Worm (Caenorhabditis elegans) whole organism, mixed stage, embryonic: ENCODE data around the gene plpp-1.1.
A peak's percentile ranks its signal among the peaks of the same experiment; 100 is the strongest.

Experiments
- M03D4.4 ChIP-seq: sonication (generic microtip); optimal IDR thresholded peaks from 2 replicates; lab custom pipeline; 2017; ENCODE audit warnings: mild to moderate bottlenecking, missing genetic modification characterization, missing compliant biosample characterization
- bed-3 ChIP-seq: fragments of 200-800 bp; sonication (Bioruptor generic); optimal IDR thresholded peaks from 3 replicates; lab custom pipeline; 2018; ENCODE audit warnings: mild to moderate bottlenecking, missing genetic modification characterization, moderate library complexity, missing compliant biosample characterization
- blmp-1 ChIP-seq: fragments of 150-350 bp; optimal IDR thresholded peaks from 2 replicates; lab custom pipeline; 2014; ENCODE audit warnings: missing biosample characterization, missing genetic modification characterization
- ceh-39 ChIP-seq: fragments of 150-350 bp; optimal IDR thresholded peaks from 2 replicates; lab custom pipeline; 2014; ENCODE audit warnings: missing biosample characterization, missing genetic modification characterization
- ceh-43 ChIP-seq: fragments of 200-800 bp; sonication (Bioruptor generic); optimal IDR thresholded peaks from 2 replicates; lab custom pipeline; 2018; ENCODE audit warnings: mild to moderate bottlenecking, missing genetic modification characterization, moderate library complexity, missing compliant biosample characterization
- ceh-83 ChIP-seq: fragments of 200-800 bp; sonication (Bioruptor generic); optimal IDR thresholded peaks from 2 replicates; lab custom pipeline; 2018; ENCODE audit warnings: mild to moderate bottlenecking, missing genetic modification characterization, missing compliant biosample characterization
- ces-1 ChIP-seq: fragments of 150-350 bp; optimal IDR thresholded peaks from 2 replicates; lab custom pipeline; 2014; ENCODE audit warnings: missing biosample characterization, missing genetic modification reagents, missing genetic modification characterization
- cnd-1 ChIP-seq: fragments of 200-800 bp; sonication (Bioruptor generic); optimal IDR thresholded peaks from 2 replicates; lab custom pipeline; 2018; ENCODE audit warnings: mild to moderate bottlenecking, missing genetic modification characterization, missing compliant biosample characterization
- drap-1 ChIP-seq: fragments of 200-800 bp; sonication (Bioruptor generic); optimal IDR thresholded peaks from 3 replicates; lab custom pipeline; 2018; ENCODE audit warnings: mild to moderate bottlenecking, missing genetic modification characterization, missing compliant biosample characterization
- elt-1 ChIP-seq: sonication (generic microtip); optimal IDR thresholded peaks from 2 replicates; lab custom pipeline; 2017; ENCODE audit warnings: missing genetic modification characterization, mild to moderate bottlenecking, missing compliant biosample characterization, antibody characterized with exemption, moderate library complexity, borderline replicate concordance; ENCODE audit not compliant: insufficient read depth
- elt-3 ChIP-seq: fragments of 150-350 bp; optimal IDR thresholded peaks from 2 replicates; lab custom pipeline; 2014; ENCODE audit warnings: missing biosample characterization, missing genetic modification characterization
- flh-1 ChIP-seq: fragments of 200-800 bp; sonication (Bioruptor generic); optimal IDR thresholded peaks from 2 replicates; lab custom pipeline; 2018; ENCODE audit warnings: mild to moderate bottlenecking, missing genetic modification characterization, moderate library complexity, missing compliant biosample characterization
- ham-2 ChIP-seq: fragments of 200-800 bp; sonication (Bioruptor generic); optimal IDR thresholded peaks from 2 replicates; lab custom pipeline; 2018; ENCODE audit warnings: mild to moderate bottlenecking, missing genetic modification characterization, missing compliant biosample characterization
- hlh-1 ChIP-seq: fragments of 150-350 bp; optimal IDR thresholded peaks from 2 replicates; lab custom pipeline; 2014; ENCODE audit warnings: missing biosample characterization, missing genetic modification reagents, missing genetic modification characterization
- lin-13 ChIP-seq: fragments of 150-350 bp; optimal IDR thresholded peaks from 2 replicates; lab custom pipeline; 2014; ENCODE audit warnings: missing biosample characterization, missing genetic modification characterization
- lsy-2 ChIP-seq: fragments of 150-350 bp; optimal IDR thresholded peaks from 2 replicates; lab custom pipeline; 2014; ENCODE audit warnings: missing biosample characterization, missing genetic modification characterization
- mab-5 ChIP-seq: fragments of 150-350 bp; optimal IDR thresholded peaks from 2 replicates; lab custom pipeline; 2014; ENCODE audit warnings: missing biosample characterization, missing genetic modification characterization
- mep-1 ChIP-seq: fragments of 150-350 bp; optimal IDR thresholded peaks from 2 replicates; lab custom pipeline; 2017; ENCODE audit warnings: missing biosample characterization, missing genetic modification reagents, missing genetic modification characterization, inconsistent platforms
- mls-2 ChIP-seq: sonication (generic microtip); optimal IDR thresholded peaks from 2 replicates; lab custom pipeline; 2016; ENCODE audit warnings: mild to moderate bottlenecking, missing genetic modification characterization, moderate library complexity, missing compliant biosample characterization
- nhr-12 ChIP-seq: fragments of 150-350 bp; optimal IDR thresholded peaks from 2 replicates; lab custom pipeline; 2014; ENCODE audit warnings: missing biosample characterization, missing genetic modification characterization
- nhr-2 ChIP-seq: fragments of 150-350 bp; optimal IDR thresholded peaks from 2 replicates; lab custom pipeline; 2014; ENCODE audit warnings: missing biosample characterization, missing genetic modification characterization
- nhr-237 ChIP-seq: fragments of 150-350 bp; optimal IDR thresholded peaks from 2 replicates; lab custom pipeline; 2014; ENCODE audit warnings: missing biosample characterization, missing genetic modification characterization
- nhr-28 ChIP-seq: fragments of 150-350 bp; optimal IDR thresholded peaks from 2 replicates; lab custom pipeline; 2014; ENCODE audit warnings: missing biosample characterization, missing genetic modification characterization
- nhr-76 ChIP-seq: sonication (generic microtip); optimal IDR thresholded peaks from 2 replicates; lab custom pipeline; 2017; ENCODE audit warnings: missing biosample characterization, missing genetic modification characterization
- pha-4 ChIP-seq: fragments of 150-350 bp; optimal IDR thresholded peaks from 2 replicates; lab custom pipeline; 2018; ENCODE audit warnings: missing biosample characterization, missing genetic modification reagents, missing genetic modification characterization
- sem-2 ChIP-seq: fragments of 200-800 bp; sonication (Bioruptor generic); optimal IDR thresholded peaks from 2 replicates; lab custom pipeline; 2018; ENCODE audit warnings: mild to moderate bottlenecking, missing genetic modification characterization, missing compliant biosample characterization
- sptf-1 ChIP-seq: sonication (generic microtip); optimal IDR thresholded peaks from 2 replicates; lab custom pipeline; 2017; ENCODE audit warnings: mild to moderate bottlenecking, missing genetic modification characterization, moderate library complexity, missing compliant biosample characterization
- tbx-8 ChIP-seq: fragments of 200-800 bp; sonication (Bioruptor generic); optimal IDR thresholded peaks from 2 replicates; lab custom pipeline; 2018; ENCODE audit warnings: mild to moderate bottlenecking, missing genetic modification characterization, moderate library complexity, missing compliant biosample characterization
- unc-120 ChIP-seq: sonication (generic microtip); optimal IDR thresholded peaks from 2 replicates; lab custom pipeline; 2017; ENCODE audit warnings: missing genetic modification characterization, missing compliant biosample characterization; ENCODE audit not compliant: poor library complexity, severe bottlenecking
- unc-39 ChIP-seq: fragments of 150-350 bp; optimal IDR thresholded peaks from 2 replicates; lab custom pipeline; 2014; ENCODE audit warnings: missing biosample characterization, missing genetic modification characterization
- unc-62 ChIP-seq: fragments of 150-350 bp; optimal IDR thresholded peaks from 2 replicates; lab custom pipeline; 2014; ENCODE audit warnings: missing biosample characterization, missing genetic modification reagents, missing genetic modification characterization
- zip-8 ChIP-seq: fragments of 150-350 bp; optimal IDR thresholded peaks from 2 replicates; lab custom pipeline; 2014; ENCODE audit warnings: missing biosample characterization, missing genetic modification characterization
- ztf-11 ChIP-seq: fragments of 150-350 bp; optimal IDR thresholded peaks from 2 replicates; lab custom pipeline; 2014; ENCODE audit warnings: missing biosample characterization, missing genetic modification characterization

plpp-1.1 gene

ce11 chrII:3896920-3897319, 30.9 kb downstream of the plpp-1.1 start:
- TF ChIP-seq bed-3 (GFP tag; lab: Kevin White, UChicago) (no peak), elt-3 (tag; lab: Kevin White, UChicago) (peak; percentile 34), nhr-237 (tag; lab: Kevin White, UChicago) (peak; percentile 69), zip-8 (tag; lab: Kevin White, UChicago) (no peak), mab-5 (tag; lab: Kevin White, UChicago) (no peak), hlh-1 (peak; percentile 72), drap-1 (GFP tag; lab: Kevin White, UChicago) (no peak), elt-1 (tag; lab: Kevin White, UChicago) (no peak), nhr-28 (tag; lab: Kevin White, UChicago) (no peak), unc-120 (tag; lab: Kevin White, UChicago) (peak; percentile 54), mls-2 (tag; lab: Kevin White, UChicago) (peak; percentile 10), unc-39 (tag; lab: Kevin White, UChicago) (no peak), nhr-2 (tag; lab: Kevin White, UChicago) (no peak), nhr-76 (tag; lab: Kevin White, UChicago) (no peak), flh-1 (GFP tag; lab: Kevin White, UChicago) (no peak), ztf-11 (tag; lab: Kevin White, UChicago) (no peak), lsy-2 (tag; lab: Kevin White, UChicago) (peak; percentile 14), ham-2 (GFP tag; lab: Kevin White, UChicago) (peak; percentile 22), unc-62 (GFP tag; lab: Kevin White, UChicago) (peak; percentile 24), ces-1 (GFP tag; lab: Kevin White, UChicago) (peak; percentile 88), pha-4 (tag; lab: Kevin White, UChicago) (peak; percentile 38), blmp-1 (no peak), ceh-39 (tag; lab: Kevin White, UChicago) (peak; percentile 37)

ce11 chrII:3894755-3895154, 33.0 kb downstream of the plpp-1.1 start, which contains the start of gene F53C3.7:
F53C3.7 (plus strand) TSS chrII:3895055.
- TF ChIP-seq sptf-1: no peak
- TF ChIP-seq zip-8 (tag; lab: Kevin White, UChicago): no peak

ce11 chrII:3893911-3894310, 33.9 kb downstream of the plpp-1.1 start:
- no peak for TF ChIP-seq ztf-11 (tag; lab: Kevin White, UChicago)
- TF ChIP-seq lin-13: no peak
- no peak for TF ChIP-seq hlh-1
- TF ChIP-seq zip-8 (tag; lab: Kevin White, UChicago): no peak
- TF ChIP-seq mab-5 (tag; lab: Kevin White, UChicago): no peak
- no peak for TF ChIP-seq tbx-8 (GFP tag; lab: Kevin White, UChicago)
- TF ChIP-seq sem-2 (GFP tag; lab: Kevin White, UChicago): no peak
- no peak for TF ChIP-seq unc-39 (tag; lab: Kevin White, UChicago)
- TF ChIP-seq ceh-43 (GFP tag; lab: Kevin White, UChicago): no peak
- no peak for TF ChIP-seq flh-1 (GFP tag; lab: Kevin White, UChicago)
- TF ChIP-seq M03D4.4 (tag; lab: Kevin White, UChicago): no peak
- TF ChIP-seq ceh-83 (GFP tag; lab: Kevin White, UChicago): no peak
- no peak for TF ChIP-seq drap-1 (GFP tag; lab: Kevin White, UChicago)
- no peak for TF ChIP-seq blmp-1

- no peak for TF ChIP-seq hlh-1
- TF ChIP-seq unc-62 (GFP tag; lab: Kevin White, UChicago): no peak
- no peak for TF ChIP-seq flh-1 (GFP tag; lab: Kevin White, UChicago)
- TF ChIP-seq drap-1 (GFP tag; lab: Kevin White, UChicago): no peak
These were observed 36.7 kb downstream of the plpp-1.1 start, which contains the start of gene F53C3.8 for ce11 chrII:3891124-3891523. F53C3.8 (plus strand) TSS chrII:3891424.

ce11 chrII:3879945-3880344, 47.8 kb downstream of the plpp-1.1 start, which contains the start of gene nhr-166:
nhr-166 (plus strand) TSS chrII:3880245.
- TF ChIP-seq sem-2 (GFP tag; lab: Kevin White, UChicago): no peak
- no peak for TF ChIP-seq lin-13
- TF ChIP-seq mep-1 (tag; lab: Kevin White, UChicago): no peak
- no peak for TF ChIP-seq cnd-1 (tag; lab: Kevin White, UChicago)
- TF ChIP-seq flh-1 (GFP tag; lab: Kevin White, UChicago): no peak
- no peak for TF ChIP-seq mls-2 (tag; lab: Kevin White, UChicago)
- TF ChIP-seq nhr-237 (tag; lab: Kevin White, UChicago): no peak
- TF ChIP-seq pha-4 (tag; lab: Kevin White, UChicago): no peak
- TF ChIP-seq ztf-11 (tag; lab: Kevin White, UChicago): no peak
- TF ChIP-seq drap-1 (GFP tag; lab: Kevin White, UChicago): no peak
- no peak for TF ChIP-seq nhr-12 (tag; lab: Kevin White, UChicago)
- TF ChIP-seq mab-5 (tag; lab: Kevin White, UChicago): no peak
- no peak for TF ChIP-seq blmp-1
- no peak for TF ChIP-seq lsy-2 (tag; lab: Kevin White, UChicago)
- TF ChIP-seq unc-120 (tag; lab: Kevin White, UChicago): no peak
